Worm (Caenorhabditis elegans) whole organism, midembryonic: ENCODE results near the gene rpl-16.

Source experiments
- T22C8.4 ChIP-seq: fragments of 200-800 bp; sonication (Bioruptor generic); IDR thresholded peaks from 2 replicates; pipeline ENCODE4 v1.3.6; 2022; ENCODE audit warnings: missing genetic modification characterization, missing compliant biosample characterization
- cog-1 ChIP-seq: sonication (generic microtip); optimal IDR thresholded peaks from 2 replicates; lab custom pipeline; 2016; ENCODE audit warnings: missing genetic modification characterization, missing compliant biosample characterization
- flt-1 ChIP-seq: fragments of 200-800 bp; sonication (Bioruptor generic); IDR thresholded peaks from 2 replicates; pipeline ENCODE4 v1.3.6; 2022; ENCODE audit warnings: missing genetic modification characterization, missing compliant biosample characterization
- klf-2 ChIP-seq: fragments of 200-800 bp; sonication (Bioruptor generic); conservative IDR thresholded peaks from 2 replicates; pipeline ENCODE4 v1.3.6; 2022; ENCODE audit warnings: missing genetic modification reagents, missing genetic modification characterization, missing compliant biosample characterization
- med-1 ChIP-seq: sonication (generic microtip); optimal IDR thresholded peaks from 2 replicates; lab custom pipeline; 2017; ENCODE audit warnings: missing genetic modification characterization, mild to moderate bottlenecking, missing compliant biosample characterization, antibody characterized with exemption, missing genetic modification reagents; ENCODE audit not compliant: insufficient read depth
- tab-1 ChIP-seq: fragments of 200-800 bp; sonication (Bioruptor generic); IDR thresholded peaks from 2 replicates; pipeline ENCODE4 v1.3.6; 2022; ENCODE audit warnings: missing genetic modification characterization, missing compliant biosample characterization
- ztf-23 ChIP-seq: fragments of 200-800 bp; sonication (Bioruptor generic); IDR thresholded peaks from 2 replicates; pipeline ENCODE4 v1.3.6; 2022; ENCODE audit warnings: missing genetic modification reagents, missing genetic modification characterization, missing compliant biosample characterization
- ztf-29 ChIP-seq: fragments of 200-800 bp; sonication (Bioruptor generic); IDR thresholded peaks from 2 replicates; pipeline ENCODE4 v1.3.6; 2022; ENCODE audit warnings: missing genetic modification reagents, missing genetic modification characterization, missing compliant biosample characterization

- no peak for TF ChIP-seq klf-2 (GFP tag; lab: Robert Waterston, UW)
- TF ChIP-seq flt-1 (GFP tag; lab: Robert Waterston, UW) = no peak
- TF ChIP-seq tab-1 = no peak
- TF ChIP-seq ztf-29 (GFP tag; lab: Robert Waterston, UW) = no peak
- no peak for TF ChIP-seq T22C8.4 (GFP tag; lab: Robert Waterston, UW)
- no peak for TF ChIP-seq med-1 (GFP tag; lab: Kevin White, UChicago)
- no peak for TF ChIP-seq cog-1 (tag; lab: Kevin White, UChicago)
- TF ChIP-seq ztf-23 (GFP tag; lab: Robert Waterston, UW) = no peak
Measured at ce11 chrIII:3504239-3504638, 835 bp upstream of the rpl-16 start.
